Fruit fly (Drosophila melanogaster) whole organism, embryonic: Measurements from ENCODE around the gene Dh44.

Source experiments
- Awh ChIP-seq: fragments of 200-800 bp; sonication (Bioruptor generic); IDR thresholded peaks from 2 replicates; pipeline ENCODE4, ENCODE4 v1.3.6; 2022; ENCODE audit warnings: missing biosample characterization, missing genetic modification characterization
- B-H2 ChIP-seq: fragments of 200-800 bp; sonication (Bioruptor generic); optimal IDR thresholded peaks from 2 replicates; lab custom pipeline; 2018; ENCODE audit warnings: missing biosample characterization, mild to moderate bottlenecking, missing genetic modification characterization
- Bdp1 ChIP-seq: fragments of 200-800 bp; sonication (Bioruptor generic); optimal IDR thresholded peaks from 3 replicates; lab custom pipeline; 2016; ENCODE audit warnings: missing biosample characterization, missing genetic modification characterization
- CG10209 ChIP-seq: fragments of 200-800 bp; sonication (Bioruptor generic); optimal IDR thresholded peaks from 3 replicates; lab custom pipeline; 2017; ENCODE audit warnings: missing biosample characterization, mild to moderate bottlenecking, missing genetic modification characterization, missing genetic modification reagents
- CG1024 ChIP-seq: fragments of 200-800 bp; sonication (Bioruptor generic); IDR thresholded peaks from 2 replicates; pipeline ENCODE4 v1.3.6; 2022; ENCODE audit warnings: missing biosample characterization, missing genetic modification characterization
- CG10979 ChIP-seq: fragments of 200-800 bp; sonication (Bioruptor generic); optimal IDR thresholded peaks from 2 replicates; lab custom pipeline; 2018; ENCODE audit warnings: missing biosample characterization, mild to moderate bottlenecking, missing genetic modification characterization, moderate library complexity
- CG12071 ChIP-seq: fragments of 200-800 bp; sonication (Bioruptor generic); optimal IDR thresholded peaks from 3 replicates; lab custom pipeline; 2018; ENCODE audit warnings: missing biosample characterization, mild to moderate bottlenecking, missing genetic modification characterization
- CG12299 ChIP-seq: fragments of 200-800 bp; sonication (Bioruptor generic); optimal IDR thresholded peaks from 2 replicates; lab custom pipeline; 2018; ENCODE audit warnings: missing biosample characterization, mild to moderate bottlenecking, missing genetic modification characterization
- CG15601 ChIP-seq: fragments of 200-800 bp; sonication (Bioruptor generic); optimal IDR thresholded peaks from 3 replicates; lab custom pipeline; 2019; ENCODE audit warnings: missing biosample characterization, mild to moderate bottlenecking, missing genetic modification characterization, moderate library complexity
- CG17568 ChIP-seq: fragments of 200-800 bp; sonication (Bioruptor generic); optimal IDR thresholded peaks from 2 replicates; lab custom pipeline; 2018; ENCODE audit warnings: missing biosample characterization, mild to moderate bottlenecking, missing genetic modification characterization, moderate library complexity
- CG6254 ChIP-seq: fragments of 200-800 bp; sonication (Bioruptor generic); optimal IDR thresholded peaks from 3 replicates; lab custom pipeline; 2017; ENCODE audit warnings: mild to moderate bottlenecking, missing biosample characterization, missing genetic modification reagents, missing genetic modification characterization
- CG6683 ChIP-seq: fragments of 200-800 bp; sonication (Bioruptor generic); optimal IDR thresholded peaks from 2 replicates; lab custom pipeline; 2017; ENCODE audit warnings: missing biosample characterization, mild to moderate bottlenecking, missing genetic modification characterization, missing genetic modification reagents
- CG7556 ChIP-seq: fragments of 200-800 bp; sonication (Bioruptor generic); optimal IDR thresholded peaks from 2 replicates; lab custom pipeline; 2017; ENCODE audit warnings: missing biosample characterization, mild to moderate bottlenecking, missing genetic modification characterization
- Chrac-16 ChIP-seq: fragments of 200-800 bp; sonication (Bioruptor generic); optimal IDR thresholded peaks from 3 replicates; lab custom pipeline; 2016; ENCODE audit warnings: missing biosample characterization, missing genetic modification characterization
- Doc2 ChIP-seq: fragments of 200-800 bp; sonication (Bioruptor generic); IDR thresholded peaks from 2 replicates; pipeline ENCODE4 v1.3.6; 2022; ENCODE audit warnings: missing biosample characterization, missing genetic modification characterization
- Fer1 ChIP-seq: fragments of 200-800 bp; sonication (Bioruptor generic); optimal IDR thresholded peaks from 2 replicates; lab custom pipeline; 2017; ENCODE audit warnings: missing biosample characterization, mild to moderate bottlenecking, missing genetic modification characterization
- Gsc ChIP-seq: fragments of 200-800 bp; sonication (Bioruptor generic); IDR thresholded peaks from 2 replicates; pipeline ENCODE4 v1.3.6; 2022; ENCODE audit warnings: missing biosample characterization, missing genetic modification characterization
- HHEX ChIP-seq: fragments of 200-800 bp; sonication (Bioruptor generic); optimal IDR thresholded peaks from 3 replicates; lab custom pipeline; 2017; ENCODE audit warnings: missing biosample characterization, mild to moderate bottlenecking, missing genetic modification characterization, missing genetic modification reagents
- HLHmδ ChIP-seq: fragments of 200-800 bp; sonication (Bioruptor generic); optimal IDR thresholded peaks from 2 replicates; lab custom pipeline; 2018; ENCODE audit warnings: missing biosample characterization, mild to moderate bottlenecking, missing genetic modification characterization, moderate library complexity
- HmgZ ChIP-seq: fragments of 200-800 bp; sonication (Bioruptor generic); optimal IDR thresholded peaks from 2 replicates; lab custom pipeline; 2018; ENCODE audit warnings: missing biosample characterization, mild to moderate bottlenecking, missing genetic modification characterization
- Kr ChIP-seq: fragments of 200-800 bp; sonication (Bioruptor generic); optimal IDR thresholded peaks from 2 replicates; lab custom pipeline; 2017; ENCODE audit warnings: missing biosample characterization, mild to moderate bottlenecking, missing genetic modification characterization
- Mad ChIP-seq: fragments of 200-800 bp; sonication (Bioruptor generic); optimal IDR thresholded peaks from 2 replicates; lab custom pipeline; 2016; ENCODE audit warnings: missing biosample characterization, missing genetic modification characterization
- NC2β ChIP-seq: fragments of 200-800 bp; sonication (Bioruptor generic); optimal IDR thresholded peaks from 2 replicates; lab custom pipeline; 2016; ENCODE audit warnings: missing biosample characterization, missing genetic modification characterization
- Opbp ChIP-seq: fragments of 200-800 bp; sonication (Bioruptor generic); IDR thresholded peaks from 3 replicates; pipeline ENCODE4 v1.3.6; 2022; ENCODE audit warnings: missing biosample characterization, missing genetic modification characterization; ENCODE audit not compliant: partially characterized antibody
- Pdp1 ChIP-seq, 2 experiments: fragments of 200-800 bp; sonication (Bioruptor generic); optimal IDR thresholded peaks; 3 replicates each; lab custom pipeline; 2016; ENCODE audit warnings: missing biosample characterization in 2 of 2, missing genetic modification characterization in 2 of 2, mild to moderate bottlenecking in 1 of 2, moderate library complexity in 1 of 2
- Rx ChIP-seq: fragments of 200-800 bp; sonication (Bioruptor generic); IDR thresholded peaks from 2 replicates; pipeline ENCODE4 v1.3.6; 2022; ENCODE audit warnings: missing biosample characterization, missing genetic modification characterization
- Six4 ChIP-seq: fragments of 200-800 bp; sonication (Bioruptor generic); optimal IDR thresholded peaks from 2 replicates; lab custom pipeline; 2016; ENCODE audit warnings: missing biosample characterization, missing genetic modification characterization
- Sox100B ChIP-seq: fragments of 200-800 bp; sonication (Bioruptor generic); optimal IDR thresholded peaks from 3 replicates; lab custom pipeline; 2018; ENCODE audit warnings: missing biosample characterization, mild to moderate bottlenecking, missing genetic modification characterization
- Ssrp ChIP-seq: fragments of 200-800 bp; sonication (Bioruptor generic); optimal IDR thresholded peaks from 2 replicates; lab custom pipeline; 2018; ENCODE audit warnings: missing biosample characterization, mild to moderate bottlenecking, missing genetic modification characterization, moderate library complexity
- Stat92E ChIP-seq, 3 experiments: fragments of >200 bp in 2 of 3; fragments of 200-800 bp in 1 of 3; sonication (Bioruptor generic) in 1 of 3; optimal IDR thresholded peaks; 2 replicates each; lab custom pipeline; 2017 to 2019; ENCODE audit warnings: missing biosample characterization in 3 of 3, missing genetic modification characterization in 3 of 3, mild to moderate bottlenecking in 1 of 3, moderate library complexity in 1 of 3
- aop ChIP-seq: fragments of 200-800 bp; sonication (Bioruptor generic); IDR thresholded peaks from 2 replicates; pipeline ENCODE4 v1.3.6; 2022; ENCODE audit warnings: missing biosample characterization, missing genetic modification characterization
- ara ChIP-seq: fragments of 200-800 bp; sonication (Bioruptor generic); IDR thresholded peaks from 2 replicates; pipeline ENCODE4 v1.3.6; 2022; ENCODE audit warnings: missing biosample characterization, missing genetic modification characterization
- bbx ChIP-seq: fragments of 200-800 bp; sonication (Bioruptor generic); IDR thresholded peaks from 2 replicates; pipeline ENCODE4 v1.3.6; 2022; ENCODE audit warnings: missing biosample characterization, missing genetic modification characterization; ENCODE audit not compliant: partially characterized antibody
- chif ChIP-seq, 2 experiments: fragments of 200-800 bp; sonication (Bioruptor generic); optimal IDR thresholded peaks; 3 replicates each; lab custom pipeline; 2016; ENCODE audit warnings: missing biosample characterization in 2 of 2, missing genetic modification characterization in 2 of 2
- croc ChIP-seq: fragments of 200-800 bp; sonication (Bioruptor generic); conservative IDR thresholded peaks from 3 replicates; pipeline ENCODE4 v1.3.6; 2022; ENCODE audit warnings: missing biosample characterization, missing genetic modification characterization
- dati ChIP-seq: fragments of 200-800 bp; sonication (Bioruptor generic); IDR thresholded peaks from 2 replicates; pipeline ENCODE4 v1.3.6; 2022; ENCODE audit warnings: missing biosample characterization, missing genetic modification characterization
- disco-r ChIP-seq: fragments of 200-800 bp; sonication (Bioruptor generic); optimal IDR thresholded peaks from 2 replicates; lab custom pipeline; 2016; ENCODE audit warnings: missing biosample characterization, missing genetic modification characterization
- dysf ChIP-seq: fragments of 200-800 bp; sonication (Bioruptor generic); IDR thresholded peaks from 3 replicates; pipeline ENCODE4 v1.3.6; 2022; ENCODE audit warnings: missing biosample characterization, missing genetic modification characterization
- ftz-f1 ChIP-seq: fragments of 200-800 bp; sonication (Bioruptor generic); optimal IDR thresholded peaks from 2 replicates; lab custom pipeline; 2016; ENCODE audit warnings: missing biosample characterization, missing genetic modification characterization
- gem ChIP-seq: fragments of 200-800 bp; sonication (Bioruptor generic); optimal IDR thresholded peaks from 2 replicates; lab custom pipeline; 2019; ENCODE audit warnings: missing biosample characterization, mild to moderate bottlenecking, missing genetic modification characterization, moderate library complexity
- lab ChIP-seq: fragments of 200-800 bp; sonication (Bioruptor generic); optimal IDR thresholded peaks from 3 replicates; lab custom pipeline; 2017; ENCODE audit warnings: missing biosample characterization, missing genetic modification characterization, mild to moderate bottlenecking, moderate library complexity, missing genetic modification reagents
- maf-S ChIP-seq: fragments of 200-800 bp; sonication (Bioruptor generic); optimal IDR thresholded peaks from 2 replicates; lab custom pipeline; 2016; ENCODE audit warnings: missing biosample characterization, missing genetic modification characterization
- nerfin-1 ChIP-seq: fragments of 200-800 bp; sonication (Bioruptor generic); optimal IDR thresholded peaks from 3 replicates; lab custom pipeline; 2019; ENCODE audit warnings: missing biosample characterization, mild to moderate bottlenecking, missing genetic modification characterization, moderate library complexity
- onecut ChIP-seq: fragments of 200-800 bp; sonication (Bioruptor generic); IDR thresholded peaks from 2 replicates; pipeline ENCODE4 v1.3.6; 2022; ENCODE audit warnings: missing biosample characterization, missing genetic modification characterization
- pb ChIP-seq: fragments of 200-800 bp; sonication (Bioruptor generic); optimal IDR thresholded peaks from 3 replicates; lab custom pipeline; 2016; ENCODE audit warnings: missing biosample characterization, missing genetic modification characterization
- peb ChIP-seq: fragments of 200-800 bp; sonication (Bioruptor generic); IDR thresholded peaks from 2 replicates; pipeline ENCODE4 v1.3.6; 2022; ENCODE audit warnings: missing biosample characterization, missing genetic modification characterization
- slbo ChIP-seq: fragments of 200-800 bp; sonication (Bioruptor generic); IDR thresholded peaks from 2 replicates; pipeline ENCODE4 v1.3.6; 2022; ENCODE audit warnings: missing biosample characterization, missing genetic modification characterization
- stc ChIP-seq: fragments of 200-800 bp; sonication (Bioruptor generic); IDR thresholded peaks from 2 replicates; pipeline ENCODE4 v1.3.6; 2022; ENCODE audit warnings: missing biosample characterization, missing genetic modification characterization
- vvl ChIP-seq: fragments of 200-800 bp; sonication (Bioruptor generic); IDR thresholded peaks from 2 replicates; pipeline ENCODE4 v1.3.6; 2022; ENCODE audit warnings: missing biosample characterization, missing genetic modification characterization
- wek ChIP-seq: fragments of 200-800 bp; sonication (Bioruptor generic); optimal IDR thresholded peaks from 3 replicates; lab custom pipeline; 2018; ENCODE audit warnings: missing biosample characterization, mild to moderate bottlenecking, missing genetic modification characterization, moderate library complexity

The Dh44 gene

DNA sequence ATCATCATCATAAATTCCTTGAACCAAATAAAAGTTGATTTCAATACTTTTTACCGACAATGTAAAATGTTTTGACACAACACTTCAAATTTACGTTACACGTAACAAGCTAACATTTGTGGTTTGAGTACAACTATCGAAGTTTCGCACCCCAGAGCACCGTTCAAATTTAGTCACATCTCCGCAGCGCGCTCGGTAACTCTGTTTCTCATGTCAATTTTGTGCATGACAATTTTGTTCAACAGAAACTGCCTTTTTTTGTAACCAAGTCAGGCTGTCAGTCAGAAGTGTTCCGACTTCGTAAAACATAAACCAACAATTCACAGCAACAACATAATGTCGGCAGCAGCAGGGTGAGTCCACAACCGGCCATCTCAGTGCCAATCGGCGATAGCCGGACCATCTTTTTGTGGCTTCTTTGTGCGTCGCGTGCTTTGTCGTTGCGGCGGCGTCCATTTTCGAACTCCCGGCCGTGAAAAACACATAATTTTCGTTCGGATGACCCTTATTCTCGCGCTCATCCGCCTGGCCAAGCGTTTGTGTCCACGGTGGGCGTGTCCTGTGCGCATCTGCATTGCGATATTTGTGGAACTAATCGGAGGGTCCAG is 39.9 kb downstream of the Dh44 start, which contains the start of gene p23 (continued):
- TF ChIP-seq gem (tag; lab: Kevin White, UChicago) (no peak), slbo (no peak), Stat92E (GFP tag; optimal IDR thresholded peaks at IDR 0.05; lab: Kevin White, UChicago) (no peak), Awh (GFP tag; lab: Robert Waterston, UW) (no peak), HLHmδ (GFP tag; lab: Kevin White, UChicago) (no peak), ftz-f1 (GFP tag; lab: Kevin White, UChicago) (no peak), Six4 (GFP tag; lab: Kevin White, UChicago) (no peak), Mad (GFP tag; lab: Kevin White, UChicago) (no peak), HmgZ (tag; lab: Kevin White, UChicago) (peak; percentile 86), CG10979 (no peak), ara (GFP tag; lab: Robert Waterston, UW) (no peak), CG12299 (no peak), vvl (GFP tag; lab: Robert Waterston, UW) (peak; percentile 59), Rx (GFP tag; lab: Robert Waterston, UW) (no peak), wek (no peak), CG6254 (GFP tag; lab: Kevin White, UChicago) (no peak), Ssrp (no peak), NC2β (GFP tag; lab: Kevin White, UChicago) (no peak), CG12071 (GFP tag; lab: Kevin White, UChicago) (no peak), dati (GFP tag; lab: Robert Waterston, UW) (no peak), croc (GFP tag; lab: Robert Waterston, UW) (no peak), nerfin-1 (peak; percentile 84), lab (GFP tag; lab: Kevin White, UChicago) (no peak), Opbp (GFP tag; lab: Robert Waterston, UW) (peak; percentile 61; the same call in 2 of the 3 replicates), dysf (GFP tag; lab: Robert Waterston, UW) (no peak), Gsc (GFP tag; lab: Robert Waterston, UW) (no peak), Bdp1 (GFP tag; lab: Kevin White, UChicago) (peak; percentile 15), Chrac-16 (no peak), onecut (GFP tag; lab: Robert Waterston, UW) (no peak), Kr (GFP tag; lab: Kevin White, UChicago) (no peak), stc (GFP tag; lab: Robert Waterston, UW) (no peak), disco-r (peak; percentile 33), chif (GFP tag; optimal IDR thresholded peaks at IDR 0.05; lab: Kevin White, UChicago) (no peak), CG15601 (tag; lab: Kevin White, UChicago) (peak; percentile 75), Doc2 (GFP tag; lab: Robert Waterston, UW) (no peak), CG6683 (no peak), peb (no peak), CG7556 (GFP tag; lab: Kevin White, UChicago) (no peak), CG17568 (no peak), Fer1 (no peak), CG1024 (GFP tag; lab: Robert Waterston, UW) (no peak), Pdp1 (GFP tag; optimal IDR thresholded peaks at IDR 0.05; lab: Kevin White, UChicago) (peak in 1 of 2 experiments; percentile 86), Sox100B (GFP tag; lab: Kevin White, UChicago) (no peak), CG10209 (no peak), B-H2 (GFP tag; lab: Kevin White, UChicago) (no peak), bbx (GFP tag; lab: Robert Waterston, UW) (peak; percentile 60), maf-S (no peak), pb (GFP tag; lab: Kevin White, UChicago) (no peak), aop (GFP tag; lab: Robert Waterston, UW) (no peak), HHEX (GFP tag; lab: Kevin White, UChicago) (no peak)
